Worm (Caenorhabditis elegans): ENCODE measurements around the gene ZK1321.4.

ce11 chrII:9793197-9793596, 19.5 kb upstream of the ZK1321.4 start, which contains the start of gene cyp-13A3:
- TF ChIP-seq F22D6.2 (tag; optimal IDR thresholded peaks at IDR 0.05) (no peak), B0019.2 (GFP tag; conservative IDR thresholded peaks at IDR 0.05) (no peak), ama-1 (optimal IDR thresholded peaks at IDR 0.05) (no peak), ama-1 (GFP tag; optimal IDR thresholded peaks at IDR 0.05) (no peak), snpc-4 (GFP tag; optimal IDR thresholded peaks at IDR 0.05) (no peak), snpc-4 (tag; optimal IDR thresholded peaks at IDR 0.05) (no peak)
